Worm (Caenorhabditis elegans): ENCODE results near the gene F58B4.5.

DNA sequence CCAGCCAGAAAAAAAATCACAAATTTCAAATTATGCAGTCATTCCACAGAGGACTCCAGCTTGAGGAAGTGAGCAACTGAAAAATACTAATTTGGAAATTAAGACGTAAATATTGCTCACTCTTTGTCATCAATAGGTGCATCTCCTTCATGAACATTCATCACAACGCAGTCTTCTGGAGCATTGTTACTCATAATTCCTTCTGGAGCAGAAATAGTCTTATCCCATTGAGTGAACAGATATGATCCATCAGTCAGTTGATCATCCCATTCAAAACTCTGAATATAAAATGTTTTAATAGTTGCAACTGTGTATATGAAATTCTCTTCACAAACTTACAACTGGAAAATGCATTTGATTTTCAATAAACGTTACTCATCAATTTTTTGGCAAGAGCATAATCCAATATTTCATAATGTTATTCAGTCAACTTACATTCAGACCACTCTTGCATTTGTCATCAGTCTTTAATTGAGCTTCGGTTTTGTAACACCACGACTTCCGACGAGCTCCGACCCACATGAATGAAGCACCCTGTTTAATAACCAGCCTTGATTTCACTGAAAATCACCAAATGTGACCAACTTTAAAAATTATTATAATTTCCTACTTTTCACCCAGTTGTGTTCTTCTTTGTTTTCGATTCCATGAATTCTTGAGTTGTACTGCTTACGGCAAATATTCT, 21.1 kb downstream of the F58B4.5 start:
- TF ChIP-seq unc-55 (GFP tag; optimal IDR thresholded peaks at IDR 0.05) = no peak
- TF ChIP-seq pha-4 (tag; optimal IDR thresholded peaks at IDR 0.05) = no peak
- TF ChIP-seq eyg-1 (tag; optimal IDR thresholded peaks at IDR 0.05) = no peak
- no peak for TF ChIP-seq nfya-1 (tag; optimal IDR thresholded peaks at IDR 0.05)

Measured in whole organism, late embryonic.